Fruit fly (Drosophila melanogaster) whole organism, embryonic: ENCODE data around the gene waw.

Experiments
- Aef1 ChIP-seq: fragments of 200-800 bp; sonication (Bioruptor generic); IDR thresholded peaks from 3 replicates; pipeline ENCODE4 v1.3.6; 2022; ENCODE audit warnings: missing biosample characterization, missing genetic modification characterization
- Asciz ChIP-seq: fragments of 200-800 bp; sonication (Bioruptor generic); optimal IDR thresholded peaks from 2 replicates; lab custom pipeline; 2017; ENCODE audit warnings: missing biosample characterization, mild to moderate bottlenecking, missing genetic modification characterization, missing genetic modification reagents
- Awh ChIP-seq: fragments of 200-800 bp; sonication (Bioruptor generic); IDR thresholded peaks from 2 replicates; pipeline ENCODE4, ENCODE4 v1.3.6; 2022; ENCODE audit warnings: missing biosample characterization, missing genetic modification characterization
- BEAF-32 ChIP-seq: fragments of 200-800 bp; sonication (Bioruptor generic); optimal IDR thresholded peaks from 3 replicates; lab custom pipeline; 2017; ENCODE audit warnings: missing biosample characterization, missing genetic modification characterization, mild to moderate bottlenecking, moderate library complexity, missing genetic modification reagents
- CG10147 ChIP-seq: fragments of 200-800 bp; sonication (Bioruptor generic); optimal IDR thresholded peaks from 2 replicates; lab custom pipeline; 2019; ENCODE audit warnings: missing biosample characterization, mild to moderate bottlenecking, missing genetic modification characterization, moderate library complexity
- CG10209 ChIP-seq: fragments of 200-800 bp; sonication (Bioruptor generic); optimal IDR thresholded peaks from 3 replicates; lab custom pipeline; 2017; ENCODE audit warnings: missing biosample characterization, mild to moderate bottlenecking, missing genetic modification characterization, missing genetic modification reagents
- CG1024 ChIP-seq: fragments of 200-800 bp; sonication (Bioruptor generic); IDR thresholded peaks from 2 replicates; pipeline ENCODE4 v1.3.6; 2022; ENCODE audit warnings: missing biosample characterization, missing genetic modification characterization
- CG10274 ChIP-seq: fragments of 200-800 bp; sonication (Bioruptor generic); optimal IDR thresholded peaks from 3 replicates; lab custom pipeline; 2017; ENCODE audit warnings: missing biosample characterization, mild to moderate bottlenecking, missing genetic modification characterization
- CG12104 ChIP-seq: fragments of 200-800 bp; sonication (Bioruptor generic); optimal IDR thresholded peaks from 3 replicates; lab custom pipeline; 2016; ENCODE audit warnings: missing biosample characterization, missing genetic modification characterization
- CG1233 ChIP-seq: fragments of 200-800 bp; sonication (Bioruptor generic); optimal IDR thresholded peaks from 4 replicates; lab custom pipeline; 2018; ENCODE audit warnings: missing biosample characterization, mild to moderate bottlenecking, missing genetic modification characterization
- CG13123 ChIP-seq: fragments of 200-800 bp; sonication (Bioruptor generic); optimal IDR thresholded peaks from 2 replicates; lab custom pipeline; 2016; ENCODE audit warnings: missing biosample characterization, missing genetic modification characterization
- CG14050 ChIP-seq: fragments of 200-800 bp; sonication (Bioruptor generic); IDR thresholded peaks from 3 replicates; pipeline ENCODE4 v1.3.6; 2022; ENCODE audit warnings: missing biosample characterization, missing genetic modification characterization
- CG16813 ChIP-seq: fragments of 200-800 bp; sonication (Bioruptor generic); IDR thresholded peaks from 3 replicates; pipeline ENCODE4 v1.3.6; 2022; ENCODE audit warnings: missing biosample characterization, missing genetic modification characterization; ENCODE audit not compliant: partially characterized antibody
- CG18764 ChIP-seq: fragments of 200-800 bp; sonication (Bioruptor generic); optimal IDR thresholded peaks from 3 replicates; lab custom pipeline; 2016; ENCODE audit warnings: missing biosample characterization, missing genetic modification characterization
- CG2199 ChIP-seq: fragments of 200-800 bp; sonication (Bioruptor generic); IDR thresholded peaks from 3 replicates; pipeline ENCODE4 v1.3.6; 2022; ENCODE audit warnings: missing biosample characterization, missing genetic modification characterization
- CG2889 ChIP-seq: fragments of 200-800 bp; sonication (Bioruptor generic); IDR thresholded peaks from 3 replicates; pipeline ENCODE4 v1.3.6; 2022; ENCODE audit warnings: missing biosample characterization, missing genetic modification characterization
- CG31388 ChIP-seq: fragments of 200-800 bp; sonication (Bioruptor generic); optimal IDR thresholded peaks from 2 replicates; lab custom pipeline; 2016; ENCODE audit warnings: missing biosample characterization, missing genetic modification characterization
- CG32772 ChIP-seq: fragments of 200-800 bp; sonication (Bioruptor generic); IDR thresholded peaks from 2 replicates; pipeline ENCODE4 v1.3.6; 2022; ENCODE audit warnings: missing biosample characterization, missing genetic modification characterization
- CG34224 ChIP-seq: fragments of 200-800 bp; sonication (Bioruptor generic); IDR thresholded peaks from 3 replicates; pipeline ENCODE4 v1.3.6; 2022; ENCODE audit warnings: missing biosample characterization, missing genetic modification characterization; ENCODE audit not compliant: partially characterized antibody
- CG6272 ChIP-seq: fragments of 200-800 bp; sonication (Bioruptor generic); IDR thresholded peaks from 2 replicates; pipeline ENCODE4 v1.3.6; 2022; ENCODE audit warnings: missing biosample characterization, missing genetic modification characterization
- CkIIα-i1 ChIP-seq: fragments of 200-800 bp; sonication (Bioruptor generic); IDR thresholded peaks from 2 replicates; pipeline ENCODE4 v1.3.6; 2022; ENCODE audit warnings: missing biosample characterization, missing genetic modification characterization
- Dek ChIP-seq: fragments of 200-800 bp; sonication (Bioruptor generic); optimal IDR thresholded peaks from 3 replicates; lab custom pipeline; 2019; ENCODE audit warnings: missing biosample characterization, mild to moderate bottlenecking, missing genetic modification characterization, moderate library complexity
- E2f1 ChIP-seq: fragments of 200-800 bp; sonication (Bioruptor generic); IDR thresholded peaks from 2 replicates; pipeline ENCODE4 v1.3.6; 2022; ENCODE audit warnings: missing biosample characterization, missing genetic modification characterization
- ERR ChIP-seq: fragments of 200-800 bp; sonication (Bioruptor generic); optimal IDR thresholded peaks from 2 replicates; lab custom pipeline; 2016; ENCODE audit warnings: missing biosample characterization, missing genetic modification characterization
- Hmr ChIP-seq: fragments of 200-800 bp; sonication (Bioruptor generic); optimal IDR thresholded peaks from 3 replicates; lab custom pipeline; 2017; ENCODE audit warnings: mild to moderate bottlenecking, missing biosample characterization, missing genetic modification reagents, missing genetic modification characterization
- NFAT ChIP-seq: fragments of 200-800 bp; sonication (Bioruptor generic); IDR thresholded peaks from 2 replicates; pipeline ENCODE4 v1.3.6; 2022; ENCODE audit warnings: missing biosample characterization, missing genetic modification characterization
- Xbp1 ChIP-seq: fragments of 200-800 bp; sonication (Bioruptor generic); optimal IDR thresholded peaks from 3 replicates; lab custom pipeline; 2016; ENCODE audit warnings: missing biosample characterization, mild to moderate bottlenecking, missing genetic modification characterization
- bsh ChIP-seq, 2 experiments: fragments of 200-800 bp; sonication (Bioruptor generic); optimal IDR thresholded peaks; 2 replicates each; lab custom pipeline; 2017 to 2018; ENCODE audit warnings: mild to moderate bottlenecking in 2 of 2, missing biosample characterization in 2 of 2, missing genetic modification characterization in 2 of 2, moderate library complexity in 1 of 2
- chn ChIP-seq: fragments of 200-800 bp; sonication (Bioruptor generic); optimal IDR thresholded peaks from 2 replicates; lab custom pipeline; 2016; ENCODE audit warnings: missing biosample characterization, missing genetic modification characterization
- crc ChIP-seq: fragments of 200-800 bp; sonication (Bioruptor generic); optimal IDR thresholded peaks from 2 replicates; lab custom pipeline; 2016; ENCODE audit warnings: missing biosample characterization, missing genetic modification characterization
- cwo ChIP-seq: fragments of 200-800 bp; sonication (Bioruptor generic); optimal IDR thresholded peaks from 3 replicates; lab custom pipeline; 2017; ENCODE audit warnings: missing biosample characterization, missing genetic modification characterization, mild to moderate bottlenecking, moderate library complexity, missing genetic modification reagents
- danr ChIP-seq: fragments of 200-800 bp; sonication (Bioruptor generic); IDR thresholded peaks from 2 replicates; pipeline ENCODE4 v1.3.6; 2022; ENCODE audit warnings: missing biosample characterization, missing genetic modification characterization
- en ChIP-seq: fragments of 200-800 bp; sonication (Bioruptor generic); optimal IDR thresholded peaks from 2 replicates; lab custom pipeline; 2016; ENCODE audit warnings: missing biosample characterization, missing genetic modification characterization
- eyg ChIP-seq: fragments of 200-800 bp; sonication (Bioruptor generic); optimal IDR thresholded peaks from 3 replicates; lab custom pipeline; 2016; ENCODE audit warnings: missing biosample characterization, missing genetic modification characterization
- gce ChIP-seq: fragments of 200-800 bp; sonication (Bioruptor generic); IDR thresholded peaks from 3 replicates; pipeline ENCODE4 v1.3.6; 2022; ENCODE audit warnings: missing biosample characterization, missing genetic modification characterization
- her ChIP-seq: fragments of 200-800 bp; sonication (Bioruptor generic); optimal IDR thresholded peaks from 2 replicates; lab custom pipeline; 2016; ENCODE audit warnings: missing biosample characterization, missing genetic modification characterization
- jumu ChIP-seq: fragments of 200-800 bp; sonication (Bioruptor generic); optimal IDR thresholded peaks from 3 replicates; lab custom pipeline; 2016; ENCODE audit warnings: missing biosample characterization, missing genetic modification characterization
- knrl ChIP-seq: fragments of 200-800 bp; sonication (Bioruptor generic); IDR thresholded peaks from 3 replicates; pipeline ENCODE4 v1.3.6; 2022; ENCODE audit warnings: missing biosample characterization, missing genetic modification characterization; ENCODE audit not compliant: partially characterized antibody
- lab ChIP-seq: fragments of 200-800 bp; sonication (Bioruptor generic); optimal IDR thresholded peaks from 3 replicates; lab custom pipeline; 2017; ENCODE audit warnings: missing biosample characterization, missing genetic modification characterization, mild to moderate bottlenecking, moderate library complexity, missing genetic modification reagents
- lmd ChIP-seq: fragments of 200-800 bp; sonication (Bioruptor generic); IDR thresholded peaks from 2 replicates; pipeline ENCODE4 v1.3.6; 2022; ENCODE audit warnings: missing biosample characterization, missing genetic modification characterization
- lov ChIP-seq, 2 experiments: fragments of 200-800 bp in 1 of 2; fragments of >200 bp in 1 of 2; sonication (Bioruptor generic) in 1 of 2; IDR thresholded peaks in 1 of 2; optimal IDR thresholded peaks in 1 of 2; 2 replicates in 1 of 2; 3 replicates in 1 of 2; pipeline versions ENCODE4 v1.3.6 to Lab custom; 2017 to 2022; ENCODE audit warnings: missing biosample characterization in 1 of 2, missing genetic modification characterization in 1 of 2
- maf-S ChIP-seq: fragments of 200-800 bp; sonication (Bioruptor generic); optimal IDR thresholded peaks from 2 replicates; lab custom pipeline; 2016; ENCODE audit warnings: missing biosample characterization, missing genetic modification characterization
- pnt ChIP-seq: fragments of 200-800 bp; sonication (Bioruptor generic); optimal IDR thresholded peaks from 3 replicates; lab custom pipeline; 2016; ENCODE audit warnings: missing biosample characterization, missing genetic modification characterization
- pros ChIP-seq: fragments of 200-800 bp; sonication (Bioruptor generic); optimal IDR thresholded peaks from 3 replicates; lab custom pipeline; 2019; ENCODE audit warnings: missing biosample characterization, mild to moderate bottlenecking, missing genetic modification characterization, moderate library complexity
- sc ChIP-seq, 3 experiments: fragments of >200 bp in 2 of 3; fragments of 200-800 bp in 1 of 3; sonication (Bioruptor generic) in 1 of 3; optimal IDR thresholded peaks; 2 replicates in 2 of 3; 3 replicates in 1 of 3; lab custom pipeline; 2017; ENCODE audit warnings: mild to moderate bottlenecking in 1 of 3, missing biosample characterization in 1 of 3, missing genetic modification characterization in 1 of 3, missing genetic modification reagents in 1 of 3
- sd ChIP-seq: fragments of 200-800 bp; sonication (Bioruptor generic); optimal IDR thresholded peaks from 3 replicates; lab custom pipeline; 2018; ENCODE audit warnings: missing biosample characterization, mild to moderate bottlenecking, missing genetic modification characterization, moderate library complexity
- slp2 ChIP-seq: fragments of 200-800 bp; sonication (Bioruptor generic); optimal IDR thresholded peaks from 2 replicates; lab custom pipeline; 2016; ENCODE audit warnings: missing biosample characterization, missing genetic modification characterization
- so ChIP-seq: fragments of 200-800 bp; sonication (Bioruptor generic); IDR thresholded peaks from 3 replicates; pipeline ENCODE4 v1.3.6; 2022; ENCODE audit warnings: missing biosample characterization, missing genetic modification characterization
- toy ChIP-seq: fragments of 200-800 bp; sonication (Bioruptor generic); IDR thresholded peaks from 2 replicates; pipeline ENCODE4 v1.3.6; 2022; ENCODE audit warnings: missing biosample characterization, missing genetic modification characterization
- tup ChIP-seq: fragments of 200-800 bp; sonication (Bioruptor generic); optimal IDR thresholded peaks from 2 replicates; lab custom pipeline; 2016; ENCODE audit warnings: missing biosample characterization, mild to moderate bottlenecking, missing genetic modification characterization, moderate library complexity

The waw gene

dm6 chrX:21375595-21376047 lies 12.8 kb downstream of the waw start (continued):
- TF ChIP-seq knrl (GFP tag; lab: Robert Waterston, UW) (no peak), CG2889 (GFP tag; lab: Robert Waterston, UW) (no peak), NFAT (GFP tag; lab: Robert Waterston, UW) (0 out of 2 replicates have a peak, but pooled peaks have one; percentile 41), gce (no peak), CG10209 (peak; percentile 39), ERR (GFP tag; lab: Kevin White, UChicago) (no peak), CG16813 (GFP tag; lab: Robert Waterston, UW) (no peak), Dek (tag; lab: Kevin White, UChicago) (peak; percentile 52), CG34224 (GFP tag; lab: Robert Waterston, UW) (no peak), so (GFP tag; lab: Robert Waterston, UW) (0 out of 3 replicates have a peak, but pooled peaks have one; percentile 41), Aef1 (GFP tag; lab: Robert Waterston, UW) (no peak), CkIIα-i1 (no peak), CG12104 (no peak), Xbp1 (GFP tag; lab: Kevin White, UChicago) (peak; percentile 28), BEAF-32 (no peak), her (GFP tag; lab: Kevin White, UChicago) (no peak), CG2199 (GFP tag; lab: Robert Waterston, UW) (no peak), CG10147 (GFP tag; lab: Kevin White, UChicago) (peak; percentile 49), lmd (peak; percentile 47; the same call in 1 of the 2 replicates), lab (GFP tag; lab: Kevin White, UChicago) (peak; percentile 62), Awh (GFP tag; lab: Robert Waterston, UW) (no peak), pros (no peak), danr (GFP tag; lab: Robert Waterston, UW) (no peak), slp2 (no peak), en (GFP tag; lab: Kevin White, UChicago) (no peak), CG13123 (GFP tag; lab: Kevin White, UChicago) (no peak), Asciz (GFP tag; lab: Kevin White, UChicago) (peak; percentile 29), Hmr (peak; percentile 60), E2f1 (no peak), chn (no peak), eyg (GFP tag; lab: Kevin White, UChicago) (no peak), jumu (GFP tag; lab: Kevin White, UChicago) (no peak), crc (GFP tag; lab: Kevin White, UChicago) (no peak), cwo (GFP tag; lab: Kevin White, UChicago) (peak; percentile 49), CG18764 (GFP tag; lab: Kevin White, UChicago) (no peak), sd (no peak), tup (GFP tag; lab: Kevin White, UChicago) (no peak), toy (no peak), lov (optimal IDR thresholded peaks at IDR 0.05; lab: Kevin White, UChicago) (no peak), lov (GFP tag; IDR thresholded peaks at IDR 0.05; lab: Robert Waterston, UW) (no peak), maf-S (GFP tag; lab: Kevin White, UChicago) (no peak), CG1233 (peak; percentile 27), CG14050 (GFP tag; lab: Robert Waterston, UW) (no peak), CG32772 (GFP tag; lab: Robert Waterston, UW) (no peak), CG31388 (GFP tag; lab: Kevin White, UChicago) (no peak), sc (optimal IDR thresholded peaks at IDR 0.05; lab: Kevin White, UChicago) (no peak), sc (GFP tag; optimal IDR thresholded peaks at IDR 0.05; lab: Kevin White, UChicago) (no peak), CG6272 (no peak), bsh (GFP tag; optimal IDR thresholded peaks at IDR 0.05; lab: Kevin White, UChicago) (peak in 1 of 2 experiments; percentile 37), CG10274 (GFP tag; lab: Kevin White, UChicago) (no peak), CG1024 (GFP tag; lab: Robert Waterston, UW) (no peak), pnt (GFP tag; lab: Kevin White, UChicago) (no peak)
